Worm (Caenorhabditis elegans) whole organism, L3 larva: ENCODE results near the gene Y47D7A.19.
A peak's percentile ranks its signal among the peaks of the same experiment; 100 is the strongest.

Experiments used
- aly-2 ChIP-seq: fragments of 150-350 bp; optimal IDR thresholded peaks from 2 replicates; lab custom pipeline; 2014; ENCODE audit warnings: missing biosample characterization, missing genetic modification characterization
- ama-1 ChIP-seq: fragments of 150-350 bp; optimal IDR thresholded peaks from 2 replicates; lab custom pipeline; 2018
- ceh-16 ChIP-seq: sonication (generic microtip); optimal IDR thresholded peaks from 2 replicates; lab custom pipeline; 2017; ENCODE audit warnings: missing biosample characterization, missing genetic modification characterization
- ceh-28 ChIP-seq: fragments of 150-350 bp; optimal IDR thresholded peaks from 2 replicates; lab custom pipeline; 2014; ENCODE audit warnings: missing biosample characterization, missing genetic modification reagents, missing genetic modification characterization
- daf-12 ChIP-seq: fragments of 150-350 bp; optimal IDR thresholded peaks from 2 replicates; lab custom pipeline; 2014; ENCODE audit warnings: missing biosample characterization, missing genetic modification reagents, missing genetic modification characterization
- egl-27 ChIP-seq: sonication (generic microtip); optimal IDR thresholded peaks from 4 replicates; lab custom pipeline; 2017; ENCODE audit warnings: missing biosample characterization, missing genetic modification reagents, missing genetic modification characterization
- elt-1 ChIP-seq: fragments of 150-350 bp; optimal IDR thresholded peaks from 2 replicates; lab custom pipeline; 2014; ENCODE audit warnings: missing biosample characterization, missing genetic modification characterization
- elt-2 ChIP-seq: sonication (generic microtip); optimal IDR thresholded peaks from 2 replicates; lab custom pipeline; 2016; ENCODE audit warnings: missing genetic modification reagents, mild to moderate bottlenecking, missing genetic modification characterization, missing compliant biosample characterization
- elt-3 ChIP-seq, 3 experiments: fragments of 150-350 bp in 1 of 3; sonication (generic microtip) in 2 of 3; optimal IDR thresholded peaks; 2 replicates in 2 of 3; 4 replicates in 1 of 3; lab custom pipeline; 2014 to 2017; ENCODE audit warnings: missing biosample characterization in 3 of 3, missing genetic modification characterization in 3 of 3
- eor-1 ChIP-seq, 2 experiments: fragments of 150-350 bp; optimal IDR thresholded peaks; 2 replicates each; lab custom pipeline; 2014 to 2018; ENCODE audit warnings: missing biosample characterization in 2 of 2, missing genetic modification characterization in 2 of 2
- fkh-10 ChIP-seq: sonication (generic microtip); optimal IDR thresholded peaks from 2 replicates; lab custom pipeline; 2017; ENCODE audit warnings: missing biosample characterization, missing genetic modification reagents, missing genetic modification characterization
- fos-1 ChIP-seq: fragments of 150-350 bp; optimal IDR thresholded peaks from 2 replicates; lab custom pipeline; 2014; ENCODE audit warnings: missing biosample characterization, missing genetic modification characterization
- hmg-11 ChIP-seq: sonication (generic microtip); optimal IDR thresholded peaks from 2 replicates; lab custom pipeline; 2016; ENCODE audit warnings: missing genetic modification characterization, missing compliant biosample characterization
- lin-39 ChIP-seq: fragments of 150-350 bp; optimal IDR thresholded peaks from 2 replicates; lab custom pipeline; 2018; ENCODE audit warnings: missing biosample characterization, missing genetic modification reagents, missing genetic modification characterization
- lsy-12 ChIP-seq: sonication (generic microtip); optimal IDR thresholded peaks from 2 replicates; lab custom pipeline; 2016; ENCODE audit warnings: mild to moderate bottlenecking, missing genetic modification characterization, missing compliant biosample characterization
- mdl-1 ChIP-seq: fragments of 150-350 bp; optimal IDR thresholded peaks from 2 replicates; lab custom pipeline; 2014; ENCODE audit warnings: missing biosample characterization, missing genetic modification characterization
- mml-1 ChIP-seq: fragments of 150-350 bp; sonication (generic microtip); optimal IDR thresholded peaks from 3 replicates; lab custom pipeline; 2014; ENCODE audit warnings: missing biosample characterization, missing genetic modification characterization
- nfya-1 ChIP-seq: sonication (generic microtip); optimal IDR thresholded peaks from 2 replicates; lab custom pipeline; 2017; ENCODE audit warnings: missing genetic modification characterization, mild to moderate bottlenecking, missing compliant biosample characterization, antibody characterized with exemption, moderate library complexity; ENCODE audit not compliant: insufficient read depth
- nhr-11 ChIP-seq: fragments of 150-350 bp; optimal IDR thresholded peaks from 2 replicates; lab custom pipeline; 2014; ENCODE audit warnings: missing biosample characterization, missing genetic modification characterization
- nhr-12 ChIP-seq: fragments of 150-350 bp; optimal IDR thresholded peaks from 2 replicates; lab custom pipeline; 2014; ENCODE audit warnings: missing biosample characterization, missing genetic modification characterization
- nhr-23 ChIP-seq: fragments of 150-350 bp; optimal IDR thresholded peaks from 2 replicates; lab custom pipeline; 2014; ENCODE audit warnings: missing biosample characterization, missing genetic modification reagents, missing genetic modification characterization
- nhr-237 ChIP-seq: fragments of 150-350 bp; optimal IDR thresholded peaks from 2 replicates; lab custom pipeline; 2014; ENCODE audit warnings: missing biosample characterization, missing genetic modification characterization
- nhr-25 ChIP-seq: sonication (generic microtip); optimal IDR thresholded peaks from 2 replicates; lab custom pipeline; 2017; ENCODE audit warnings: missing biosample characterization, missing genetic modification characterization
- nhr-28 ChIP-seq: fragments of 150-350 bp; optimal IDR thresholded peaks from 2 replicates; lab custom pipeline; 2014; ENCODE audit warnings: missing biosample characterization, missing genetic modification characterization
- nhr-67 ChIP-seq: fragments of 150-350 bp; optimal IDR thresholded peaks from 2 replicates; lab custom pipeline; 2014; ENCODE audit warnings: missing biosample characterization, missing genetic modification characterization
- nhr-76 ChIP-seq: fragments of 150-350 bp; sonication (generic microtip); optimal IDR thresholded peaks from 5 replicates; lab custom pipeline; 2014; ENCODE audit warnings: missing biosample characterization, missing genetic modification characterization
- nhr-77 ChIP-seq: fragments of 150-350 bp; optimal IDR thresholded peaks from 2 replicates; lab custom pipeline; 2014; ENCODE audit warnings: missing biosample characterization, missing genetic modification characterization
- pha-4 ChIP-seq: fragments of 150-350 bp; optimal IDR thresholded peaks from 2 replicates; lab custom pipeline; 2014; ENCODE audit warnings: missing biosample characterization, missing genetic modification reagents, missing genetic modification characterization
- pqm-1 ChIP-seq: fragments of 150-350 bp; optimal IDR thresholded peaks from 2 replicates; lab custom pipeline; 2017; ENCODE audit warnings: missing biosample characterization, missing genetic modification characterization, inconsistent platforms
- sea-2 ChIP-seq: fragments of 150-350 bp; sonication (generic microtip); optimal IDR thresholded peaks from 4 replicates; lab custom pipeline; 2014; ENCODE audit warnings: missing biosample characterization, missing genetic modification reagents, missing genetic modification characterization
- skn-1 ChIP-seq: fragments of 150-350 bp; optimal IDR thresholded peaks from 2 replicates; lab custom pipeline; 2014; ENCODE audit warnings: missing biosample characterization, missing genetic modification characterization
- snpc-4 ChIP-seq: fragments of 150-350 bp; optimal IDR thresholded peaks from 2 replicates; lab custom pipeline; 2014; ENCODE audit warnings: missing biosample characterization, missing genetic modification characterization
- unc-62 ChIP-seq: fragments of 150-350 bp; sonication (generic microtip); optimal IDR thresholded peaks from 4 replicates; lab custom pipeline; 2014; ENCODE audit warnings: missing biosample characterization, missing genetic modification reagents, missing genetic modification characterization
- zag-1 ChIP-seq: fragments of 150-350 bp; optimal IDR thresholded peaks from 2 replicates; lab custom pipeline; 2014; ENCODE audit warnings: missing biosample characterization, missing genetic modification characterization
- ztf-11 ChIP-seq: fragments of 150-350 bp; optimal IDR thresholded peaks from 2 replicates; lab custom pipeline; 2014; ENCODE audit warnings: missing biosample characterization, missing genetic modification characterization

Gene Y47D7A.19

ce11 chrV:4377622-4378021, 46.5 kb upstream of the Y47D7A.19 start, which contains the start of gene F32D1.8:
F32D1.8 (minus strand) TSS chrV:4377722.
- TF ChIP-seq sea-2, result no peak
- no peak for TF ChIP-seq hmg-11 (tag; lab: Kevin White, UChicago)
- TF ChIP-seq pha-4 (tag; lab: Kevin White, UChicago), result no peak
- no peak for TF ChIP-seq elt-3 (tag; optimal IDR thresholded peaks at IDR 0.05; lab: Kevin White, UChicago)
- no peak for TF ChIP-seq lin-39
- no peak for TF ChIP-seq nhr-77 (tag; lab: Kevin White, UChicago)
- TF ChIP-seq aly-2 (tag; lab: Kevin White, UChicago), result no peak
- no peak for TF ChIP-seq egl-27

- no peak for TF ChIP-seq nhr-23 (tag; lab: Kevin White, UChicago)
- no peak for TF ChIP-seq eor-1 (tag; optimal IDR thresholded peaks at IDR 0.05; lab: Kevin White, UChicago)
These were observed 41.9 kb upstream of the Y47D7A.19 start, which contains the start of gene F13A2.1 for ce11 chrV:4382298-4382697. F13A2.1 (minus strand) TSS chrV:4382398.

DNA sequence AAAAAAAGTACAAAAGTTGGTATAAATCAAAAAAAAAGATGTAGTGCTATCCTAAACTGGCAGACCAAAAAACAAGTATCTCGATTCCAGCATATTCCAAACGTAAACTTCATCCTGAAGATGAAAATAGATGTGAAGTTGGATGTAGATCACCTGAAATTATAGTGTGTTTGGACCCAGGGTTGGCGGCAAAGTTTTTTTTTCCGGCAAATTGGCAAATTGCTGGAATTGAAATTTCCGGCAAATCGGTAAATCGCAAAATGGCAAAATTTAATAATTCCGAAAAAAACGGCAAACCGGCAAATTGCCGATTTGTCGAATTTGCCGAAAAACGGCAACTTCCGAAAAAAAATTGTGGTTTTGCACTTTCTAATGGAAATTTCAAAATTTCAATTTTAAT, 39.7 kb upstream of the Y47D7A.19 start, which contains the start of gene F13A2.2:
Gene F13A2.2, minus strand, starts transcription at position 101 of the 400 bp plus-strand sequence.
- no peak for TF ChIP-seq nhr-28 (tag; lab: Kevin White, UChicago)
- TF ChIP-seq, all 47 proteins: peak for 0

DNA sequence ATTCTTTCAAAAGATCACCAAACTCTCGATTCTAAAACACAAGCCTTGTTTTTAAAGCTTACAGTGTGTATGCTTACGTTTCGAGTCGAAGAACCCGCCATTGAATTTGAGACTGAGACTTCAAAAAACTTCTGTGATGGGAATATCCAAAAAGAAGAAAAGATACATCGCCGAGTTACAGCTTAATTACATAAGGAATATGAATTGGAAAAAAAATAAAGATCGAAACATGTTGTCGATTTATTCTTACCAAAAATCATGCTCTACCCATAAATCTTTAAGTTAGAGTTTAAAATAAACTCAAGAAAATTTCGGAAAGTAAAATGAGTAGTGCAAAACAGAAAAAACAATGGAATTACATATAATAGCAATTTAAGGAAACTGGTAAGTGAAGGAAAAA, 38.0 kb upstream of the Y47D7A.19 start, which contains the start of gene F13A2.10:
Gene F13A2.10, minus strand, starts transcription at position 101 of the 400 bp plus-strand sequence.
- TF ChIP-seq nhr-67 (tag; lab: Kevin White, UChicago) (no peak), fos-1 (tag; lab: Kevin White, UChicago) (no peak), elt-3 (tag; optimal IDR thresholded peaks at IDR 0.05; lab: Kevin White, UChicago) (no peak), elt-1 (tag; lab: Kevin White, UChicago) (no peak), lin-39 (no peak), daf-12 (no peak), zag-1 (tag; lab: Kevin White, UChicago) (no peak), ama-1 (lab: Kevin White, UChicago) (no peak), nfya-1 (tag; lab: Kevin White, UChicago) (no peak), sea-2 (no peak), mdl-1 (tag; lab: Kevin White, UChicago) (no peak), nhr-11 (no peak), fkh-10 (no peak), ceh-28 (tag; lab: Kevin White, UChicago) (no peak), ztf-11 (tag; lab: Kevin White, UChicago) (no peak)

DNA sequence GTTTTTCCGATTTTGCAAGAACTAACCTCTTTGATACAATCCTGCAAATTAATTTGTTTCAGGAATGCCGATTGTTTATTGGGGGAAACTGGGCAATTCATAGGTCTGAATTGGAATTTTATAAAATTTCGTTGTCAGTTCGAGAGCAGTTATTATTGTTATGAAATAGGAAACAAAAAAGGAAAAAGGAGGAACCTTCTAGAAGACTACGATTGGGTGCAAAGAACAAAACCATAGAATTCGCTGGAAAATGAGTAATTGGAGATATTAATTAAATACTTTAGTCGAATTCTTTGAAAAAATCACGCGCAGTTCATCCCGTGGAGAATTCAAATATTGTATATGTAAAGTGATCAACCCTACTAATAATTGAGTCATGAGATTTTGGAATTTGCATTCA, 36.7 kb upstream of the Y47D7A.19 start, which contains the start of gene F13A2.9:
Gene F13A2.9, minus strand, starts transcription at position 101 of the 400 bp plus-strand sequence.
- TF ChIP-seq nhr-11, result no peak

DNA sequence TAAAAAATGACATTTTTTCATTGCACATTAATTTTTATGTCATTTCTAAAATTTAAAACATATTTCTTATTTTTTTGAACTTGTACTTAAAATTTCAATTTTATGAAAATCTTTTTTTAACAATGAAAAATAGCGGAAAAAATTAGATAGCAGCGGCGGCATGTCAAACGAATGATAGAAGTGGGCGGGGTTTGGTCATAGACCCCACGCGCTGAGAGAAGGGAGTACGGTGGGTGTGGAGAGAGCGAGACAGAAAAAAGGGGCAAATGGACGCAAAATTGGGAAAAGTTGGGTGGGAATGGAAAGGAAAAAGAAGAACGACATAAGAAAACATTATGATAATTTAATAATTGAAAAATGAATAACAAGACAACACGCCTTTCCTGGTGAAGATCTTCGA, 36.2 kb upstream of the Y47D7A.19 start:
- TF ChIP-seq pha-4 (tag; lab: Kevin White, UChicago), result no peak
- TF ChIP-seq hmg-11 (tag; lab: Kevin White, UChicago), result no peak
- no peak for TF ChIP-seq ceh-16 (tag; lab: Kevin White, UChicago)
- TF ChIP-seq nhr-12 (tag; lab: Kevin White, UChicago), result no peak
- TF ChIP-seq nfya-1 (tag; lab: Kevin White, UChicago), result peak; percentile 93
- no peak for TF ChIP-seq mml-1 (tag; lab: Kevin White, UChicago)
- TF ChIP-seq ceh-28 (tag; lab: Kevin White, UChicago), result no peak

DNA sequence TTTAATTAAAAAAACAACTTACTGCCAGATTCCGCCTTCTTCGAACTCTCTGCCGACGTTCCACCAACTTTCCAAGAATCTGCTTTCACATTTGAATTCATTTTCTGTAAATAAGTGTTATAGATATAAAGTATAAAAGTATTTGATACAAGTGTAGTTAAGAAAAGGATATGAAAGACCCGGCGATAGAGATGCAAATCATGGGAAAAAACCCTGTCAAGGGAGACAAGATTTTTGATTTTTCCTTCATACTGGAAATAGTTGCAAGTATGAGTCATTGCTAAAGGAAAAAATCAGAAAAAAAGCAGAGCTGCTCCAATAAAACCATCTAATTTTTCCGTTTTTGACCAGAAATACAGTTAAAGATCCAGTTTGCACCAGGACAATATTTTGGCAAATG, 27.9 kb upstream of the Y47D7A.19 start, which contains the start of gene F13A2.3:
Gene F13A2.3, minus strand, starts transcription at position 101 of the 400 bp plus-strand sequence.
- no peak for TF ChIP-seq nhr-25 (tag; lab: Kevin White, UChicago)
- TF ChIP-seq lsy-12 (tag; lab: Kevin White, UChicago), result no peak
- no peak for TF ChIP-seq unc-62
- TF ChIP-seq elt-3 (tag; optimal IDR thresholded peaks at IDR 0.05; lab: Kevin White, UChicago), result no peak
- no peak for TF ChIP-seq sea-2
- TF ChIP-seq skn-1 (tag; lab: Kevin White, UChicago), result no peak
- TF ChIP-seq nhr-237 (tag; lab: Kevin White, UChicago), result no peak
- no peak for TF ChIP-seq elt-2 (tag; lab: Kevin White, UChicago)
- TF ChIP-seq pqm-1 (tag; lab: Kevin White, UChicago), result no peak
- no peak for TF ChIP-seq nhr-77 (tag; lab: Kevin White, UChicago)
- no peak for TF ChIP-seq nhr-76 (tag; lab: Kevin White, UChicago)
- no peak for TF ChIP-seq aly-2 (tag; lab: Kevin White, UChicago)
- TF ChIP-seq eor-1 (tag; optimal IDR thresholded peaks at IDR 0.05; lab: Kevin White, UChicago), result no peak
- no peak for TF ChIP-seq pha-4 (tag; lab: Kevin White, UChicago)
- TF ChIP-seq snpc-4 (tag; lab: Kevin White, UChicago), result no peak
- no peak for TF ChIP-seq fos-1 (tag; lab: Kevin White, UChicago)
- TF ChIP-seq, all 47 proteins: peak for 0
